Fruit fly (Drosophila melanogaster): ENCODE results near the gene CG15822.

CG15822 gene

dm6 chr3L:2162019-2162418 lies 1.6 kb downstream of the CG15822 start:
- TF ChIP-seq Sin3A (optimal IDR thresholded peaks at IDR 0.05), result no peak
- no peak for TF ChIP-seq h (optimal IDR thresholded peaks at IDR 0.05)
- TF ChIP-seq insv (optimal IDR thresholded peaks at IDR 0.05), result no peak
- no peak for TF ChIP-seq psq (optimal IDR thresholded peaks at IDR 0.05)
- no peak for TF ChIP-seq Myc (optimal IDR thresholded peaks at IDR 0.05)
- TF ChIP-seq ttk (optimal IDR thresholded peaks at IDR 0.05), result no peak

- TF ChIP-seq ttk (optimal IDR thresholded peaks at IDR 0.05) (no peak), h (optimal IDR thresholded peaks at IDR 0.05) (no peak), Sin3A (optimal IDR thresholded peaks at IDR 0.05) (no peak), insv (optimal IDR thresholded peaks at IDR 0.05) (no peak), psq (optimal IDR thresholded peaks at IDR 0.05) (no peak), Myc (optimal IDR thresholded peaks at IDR 0.05) (no peak)
These were observed 3.8 kb downstream of the CG15822 start for dm6 chr3L:2159817-2160216.

- TF ChIP-seq psq (optimal IDR thresholded peaks at IDR 0.05) (no peak), insv (optimal IDR thresholded peaks at IDR 0.05) (no peak), Myc (optimal IDR thresholded peaks at IDR 0.05) (no peak), h (optimal IDR thresholded peaks at IDR 0.05) (no peak), ttk (optimal IDR thresholded peaks at IDR 0.05) (no peak), Sin3A (optimal IDR thresholded peaks at IDR 0.05) (no peak)
These were observed 4.9 kb downstream of the CG15822 start for dm6 chr3L:2158689-2159310.

dm6 chr3L:2157427-2157931 lies 6.2 kb downstream of the CG15822 start:
- TF ChIP-seq insv (optimal IDR thresholded peaks at IDR 0.05), result no peak
- no peak for TF ChIP-seq h (optimal IDR thresholded peaks at IDR 0.05)
- no peak for TF ChIP-seq Sin3A (optimal IDR thresholded peaks at IDR 0.05)
- no peak for TF ChIP-seq psq (optimal IDR thresholded peaks at IDR 0.05)
- TF ChIP-seq Myc (optimal IDR thresholded peaks at IDR 0.05), result no peak

dm6 chr3L:2152730-2153129 lies 10.9 kb downstream of the CG15822 start:
- no peak for TF ChIP-seq Sin3A (optimal IDR thresholded peaks at IDR 0.05)
- no peak for TF ChIP-seq h (optimal IDR thresholded peaks at IDR 0.05)
- no peak for TF ChIP-seq ttk (optimal IDR thresholded peaks at IDR 0.05)
- no peak for TF ChIP-seq insv (optimal IDR thresholded peaks at IDR 0.05)
- TF ChIP-seq Myc (optimal IDR thresholded peaks at IDR 0.05), result no peak
- TF ChIP-seq psq (optimal IDR thresholded peaks at IDR 0.05), result no peak

dm6 chr3L:2151588-2152372 lies 11.9 kb downstream of the CG15822 start, which contains the start of gene zormin:
zormin (minus strand) TSS chr3L:2151700.
- TF ChIP-seq h (optimal IDR thresholded peaks at IDR 0.05) (no peak), insv (optimal IDR thresholded peaks at IDR 0.05) (no peak), psq (optimal IDR thresholded peaks at IDR 0.05) (no peak), ttk (optimal IDR thresholded peaks at IDR 0.05) (no peak), Myc (optimal IDR thresholded peaks at IDR 0.05) (no peak), Sin3A (optimal IDR thresholded peaks at IDR 0.05) (no peak)

- TF ChIP-seq Myc (optimal IDR thresholded peaks at IDR 0.05), result no peak
- no peak for TF ChIP-seq insv (optimal IDR thresholded peaks at IDR 0.05)
- no peak for TF ChIP-seq h (optimal IDR thresholded peaks at IDR 0.05)
- no peak for TF ChIP-seq psq (optimal IDR thresholded peaks at IDR 0.05)
These were observed 14.0 kb downstream of the CG15822 start for dm6 chr3L:2149664-2150063.

dm6 chr3L:2147767-2148166 lies 15.9 kb downstream of the CG15822 start:
- no peak for TF ChIP-seq Myc (optimal IDR thresholded peaks at IDR 0.05)

dm6 chr3L:2145019-2145418 lies 18.6 kb downstream of the CG15822 start:
- TF ChIP-seq ttk (optimal IDR thresholded peaks at IDR 0.05), result no peak
- TF ChIP-seq h (optimal IDR thresholded peaks at IDR 0.05), result no peak
- TF ChIP-seq insv (optimal IDR thresholded peaks at IDR 0.05), result no peak
- no peak for TF ChIP-seq Myc (optimal IDR thresholded peaks at IDR 0.05)
- no peak for TF ChIP-seq Sin3A (optimal IDR thresholded peaks at IDR 0.05)
- no peak for TF ChIP-seq psq (optimal IDR thresholded peaks at IDR 0.05)

- TF ChIP-seq Sin3A (optimal IDR thresholded peaks at IDR 0.05) (no peak), insv (optimal IDR thresholded peaks at IDR 0.05) (no peak), Myc (optimal IDR thresholded peaks at IDR 0.05) (no peak), ttk (optimal IDR thresholded peaks at IDR 0.05) (no peak), psq (optimal IDR thresholded peaks at IDR 0.05) (no peak), h (optimal IDR thresholded peaks at IDR 0.05) (no peak)
These were observed 19.3 kb downstream of the CG15822 start for dm6 chr3L:2144355-2144754.

dm6 chr3L:2142435-2142834 lies 21.2 kb downstream of the CG15822 start:
- TF ChIP-seq Myc (optimal IDR thresholded peaks at IDR 0.05) (no peak), ttk (optimal IDR thresholded peaks at IDR 0.05) (no peak), insv (optimal IDR thresholded peaks at IDR 0.05) (no peak), h (optimal IDR thresholded peaks at IDR 0.05) (no peak), Sin3A (optimal IDR thresholded peaks at IDR 0.05) (no peak), psq (optimal IDR thresholded peaks at IDR 0.05) (no peak)

- no peak for TF ChIP-seq psq (optimal IDR thresholded peaks at IDR 0.05)
- no peak for TF ChIP-seq h (optimal IDR thresholded peaks at IDR 0.05)
- TF ChIP-seq Myc (optimal IDR thresholded peaks at IDR 0.05), result no peak
- TF ChIP-seq Sin3A (optimal IDR thresholded peaks at IDR 0.05), result no peak
- TF ChIP-seq insv (optimal IDR thresholded peaks at IDR 0.05), result no peak
- no peak for TF ChIP-seq ttk (optimal IDR thresholded peaks at IDR 0.05)
These were observed 27.2 kb downstream of the CG15822 start for dm6 chr3L:2136419-2136818.
